Fruit fly (Drosophila melanogaster): ENCODE measurements around the gene LysRS.

The LysRS gene

dm6 chrX:9636835-9637234 is 28.2 kb upstream of the LysRS start:
- peak; percentile 23 for TF ChIP-seq noc (tag; optimal IDR thresholded peaks at IDR 0.05)

- no peak for TF ChIP-seq noc (tag; optimal IDR thresholded peaks at IDR 0.05)
Observed at dm6 chrX:9617598-9618076, 9.0 kb upstream of the LysRS start.

dm6 chrX:9615471-9615870 is 6.8 kb upstream of the LysRS start:
- no peak for TF ChIP-seq noc (tag; optimal IDR thresholded peaks at IDR 0.05)

- TF ChIP-seq noc (tag; optimal IDR thresholded peaks at IDR 0.05), result no peak
Observed at dm6 chrX:9605783-9606182, 2.9 kb downstream of the LysRS start, which contains the start of gene Lst8. Lst8 (minus strand) TSS chrX:9605969.

dm6 chrX:9600818-9601732 is 7.6 kb downstream of the LysRS start, which contains the start of gene Gga:
Gga (plus strand) TSS chrX:9601030.
- no peak for TF ChIP-seq noc (tag; optimal IDR thresholded peaks at IDR 0.05)

- peak; percentile 37 for TF ChIP-seq noc (tag; optimal IDR thresholded peaks at IDR 0.05)
Observed at dm6 chrX:9600083-9600817, 8.4 kb downstream of the LysRS start.

- TF ChIP-seq noc (tag; optimal IDR thresholded peaks at IDR 0.05), result no peak
Observed at dm6 chrX:9599158-9600082, 9.3 kb downstream of the LysRS start.

dm6 chrX:9598106-9598505 is 10.6 kb downstream of the LysRS start:
- TF ChIP-seq noc (tag; optimal IDR thresholded peaks at IDR 0.05), result no peak

dm6 chrX:9595312-9595931 is 13.3 kb downstream of the LysRS start:
- TF ChIP-seq noc (tag; optimal IDR thresholded peaks at IDR 0.05), result no peak

dm6 chrX:9594446-9594845 is 14.2 kb downstream of the LysRS start:
- no peak for TF ChIP-seq noc (tag; optimal IDR thresholded peaks at IDR 0.05)

- TF ChIP-seq noc (tag; optimal IDR thresholded peaks at IDR 0.05), result no peak
Observed at dm6 chrX:9590592-9590991, 18.1 kb downstream of the LysRS start.

- peak; percentile 79 for TF ChIP-seq noc (tag; optimal IDR thresholded peaks at IDR 0.05)
Observed at dm6 chrX:9589928-9590327, 18.8 kb downstream of the LysRS start.

- TF ChIP-seq noc (tag; optimal IDR thresholded peaks at IDR 0.05), result no peak
Observed at dm6 chrX:9587881-9588280, 20.8 kb downstream of the LysRS start.

- no peak for TF ChIP-seq noc (tag; optimal IDR thresholded peaks at IDR 0.05)
Observed at dm6 chrX:9586627-9587026, 22.1 kb downstream of the LysRS start.

dm6 chrX:9586038-9586437 is 22.6 kb downstream of the LysRS start:
- no peak for TF ChIP-seq noc (tag; optimal IDR thresholded peaks at IDR 0.05)
